Worm (Caenorhabditis elegans): ENCODE measurements around the gene srt-70.

srt-70 gene

DNA sequence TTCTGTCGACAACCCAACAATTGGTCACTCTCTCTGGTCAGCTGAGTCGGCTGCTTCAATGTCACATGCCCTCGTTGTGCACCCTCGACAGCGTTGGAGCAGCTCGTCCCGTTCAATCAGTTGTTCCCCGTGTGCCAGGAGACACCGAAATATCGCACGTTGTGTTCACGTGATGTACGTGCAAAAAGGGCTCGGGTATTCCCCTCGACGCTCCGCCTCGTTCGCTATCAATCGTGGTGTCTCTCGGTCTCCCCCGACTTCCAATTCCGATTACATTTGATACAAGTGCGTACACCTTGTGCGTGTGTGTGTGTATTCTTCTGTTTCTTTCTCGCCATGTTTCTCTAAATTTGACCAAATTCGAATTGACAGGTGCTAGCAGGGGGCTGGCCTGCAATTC is 12.1 kb upstream of the srt-70 start:
- TF ChIP-seq hlh-30 (tag; optimal IDR thresholded peaks at IDR 0.05; ENCODE audit: insufficient read depth) = peak; percentile 94
- peak; percentile 4 for TF ChIP-seq pat-9 (tag; optimal IDR thresholded peaks at IDR 0.05)
- TF ChIP-seq hlh-8 (tag; optimal IDR thresholded peaks at IDR 0.05) = no peak
- TF ChIP-seq rnt-1 (tag; optimal IDR thresholded peaks at IDR 0.05) = peak; percentile 75
- TF ChIP-seq ceh-30 (tag; optimal IDR thresholded peaks at IDR 0.05) = no peak
- no peak for TF ChIP-seq ceh-14 (tag; optimal IDR thresholded peaks at IDR 0.05)
- TF ChIP-seq syd-9 (tag; optimal IDR thresholded peaks at IDR 0.05) = peak; percentile 36
- peak; percentile 37 for TF ChIP-seq ceh-18 (tag; optimal IDR thresholded peaks at IDR 0.05)
- TF ChIP-seq tbx-2 (tag; optimal IDR thresholded peaks at IDR 0.05) = peak; percentile 56
- peak; percentile 64 for TF ChIP-seq unc-55 (GFP tag; optimal IDR thresholded peaks at IDR 0.05)
- peak; percentile 53 for TF ChIP-seq pqm-1 (tag; optimal IDR thresholded peaks at IDR 0.05)
- peak; percentile 58 for TF ChIP-seq elt-2 (tag; optimal IDR thresholded peaks at IDR 0.05)
- TF ChIP-seq ceh-34 (tag; optimal IDR thresholded peaks at IDR 0.05) = peak; percentile 51
- peak; percentile 6 for TF ChIP-seq F13H6.1 (tag; optimal IDR thresholded peaks at IDR 0.05)

DNA sequence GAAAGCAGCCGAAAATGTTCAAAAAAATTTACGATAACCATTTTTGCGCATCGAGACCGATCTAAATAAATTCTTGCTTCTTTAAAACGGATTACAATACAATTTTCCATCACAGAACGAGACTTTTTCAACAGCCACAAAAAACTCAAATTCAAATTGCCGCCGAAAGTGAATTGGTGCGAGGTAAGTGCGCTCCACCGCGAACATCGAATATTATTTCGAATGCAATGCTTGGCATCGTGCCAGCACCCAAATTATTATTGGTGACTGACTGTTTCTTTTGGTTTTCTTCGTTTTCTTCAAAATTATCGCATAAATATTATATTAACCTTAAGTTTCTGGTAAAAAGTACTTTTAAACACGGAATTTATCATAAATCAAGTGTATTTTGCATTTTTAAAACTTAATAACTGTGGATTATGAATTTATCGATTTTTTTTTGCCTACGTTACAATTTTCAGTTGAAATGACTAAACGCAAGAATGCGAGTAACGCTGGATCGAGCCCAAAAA is 9.7 kb upstream of the srt-70 start, which contains the start of gene penr-1:
Gene penr-1 (plus strand): TSS at position 462 of the 512 bp plus-strand sequence.
- TF ChIP-seq C38D4.7 (GFP tag; optimal IDR thresholded peaks at IDR 0.05) (no peak), pros-1 (tag; optimal IDR thresholded peaks at IDR 0.05) (no peak), ceh-19 (GFP tag; optimal IDR thresholded peaks at IDR 0.05) (no peak), nfya-1 (tag; optimal IDR thresholded peaks at IDR 0.05) (peak; percentile 20), ceh-2 (tag; optimal IDR thresholded peaks at IDR 0.05) (no peak), ceh-18 (tag; optimal IDR thresholded peaks at IDR 0.05) (no peak), elt-4 (tag; optimal IDR thresholded peaks at IDR 0.05) (no peak), C08G9.2 (tag; optimal IDR thresholded peaks at IDR 0.05) (no peak), K02D7.2 (tag; optimal IDR thresholded peaks at IDR 0.05) (no peak), unc-86 (tag; optimal IDR thresholded peaks at IDR 0.05) (no peak), hlh-30 (tag; optimal IDR thresholded peaks at IDR 0.05; ENCODE audit: insufficient read depth) (no peak), fkh-10 (GFP tag; optimal IDR thresholded peaks at IDR 0.05) (no peak), lin-11 (tag; optimal IDR thresholded peaks at IDR 0.05) (no peak), lim-6 (tag; optimal IDR thresholded peaks at IDR 0.05) (no peak), pat-9 (tag; optimal IDR thresholded peaks at IDR 0.05) (no peak), eyg-1 (tag; optimal IDR thresholded peaks at IDR 0.05) (no peak), Y22D7AL.16 (tag; optimal IDR thresholded peaks at IDR 0.05) (no peak), unc-55 (GFP tag; optimal IDR thresholded peaks at IDR 0.05) (peak; percentile 22), ets-4 (tag; optimal IDR thresholded peaks at IDR 0.05) (no peak), hlh-6 (tag; optimal IDR thresholded peaks at IDR 0.05) (no peak), pha-2 (tag; optimal IDR thresholded peaks at IDR 0.05) (no peak), pax-1 (tag; optimal IDR thresholded peaks at IDR 0.05) (no peak), ceh-24 (tag; optimal IDR thresholded peaks at IDR 0.05) (no peak), hlh-13 (GFP tag; optimal IDR thresholded peaks at IDR 0.05) (no peak), gmeb-2 (tag; optimal IDR thresholded peaks at IDR 0.05) (no peak), npax-4 (tag; optimal IDR thresholded peaks at IDR 0.05) (no peak), ceh-48 (tag; optimal IDR thresholded peaks at IDR 0.05) (peak; percentile 7), unc-3 (GFP tag; conservative IDR thresholded peaks at IDR 0.05) (no peak), unc-3 (tag; optimal IDR thresholded peaks at IDR 0.05) (no peak), ceh-22 (tag; optimal IDR thresholded peaks at IDR 0.05) (no peak), sox-4 (tag; optimal IDR thresholded peaks at IDR 0.05) (no peak), ceh-34 (tag; optimal IDR thresholded peaks at IDR 0.05) (no peak), sox-2 (GFP tag; IDR thresholded peaks at IDR 0.05) (no peak), ceh-45 (GFP tag; IDR thresholded peaks at IDR 0.05) (no peak), che-1 (tag; optimal IDR thresholded peaks at IDR 0.05) (no peak), ceh-31 (tag; optimal IDR thresholded peaks at IDR 0.05) (peak; percentile 10), T23F11.4 (GFP tag; optimal IDR thresholded peaks at IDR 0.05) (no peak), unc-42 (tag; optimal IDR thresholded peaks at IDR 0.05) (peak; percentile 64)

Data from whole organism, late embryonic.